Worm (Caenorhabditis elegans) whole organism, late embryonic: Measurements from ENCODE around the gene srh-119.

ENCODE experiments used
- K09A11.1 ChIP-seq: sonication (generic microtip); optimal IDR thresholded peaks from 2 replicates; lab custom pipeline; 2017; ENCODE audit warnings: antibody characterized with exemption, mild to moderate bottlenecking, missing genetic modification characterization, missing compliant biosample characterization; ENCODE audit not compliant: insufficient read depth
- ama-1 ChIP-seq: fragments of 150-350 bp; optimal IDR thresholded peaks from 2 replicates; lab custom pipeline; 2014
- ceh-45 ChIP-seq: fragments of 200-800 bp; sonication (Bioruptor generic); IDR thresholded peaks from 2 replicates; pipeline ENCODE4 v1.3.6; 2022; ENCODE audit warnings: missing genetic modification reagents, missing genetic modification characterization, missing compliant biosample characterization
- gmeb-2 ChIP-seq: sonication (generic microtip); optimal IDR thresholded peaks from 2 replicates; lab custom pipeline; 2016; ENCODE audit warnings: missing genetic modification characterization, inconsistent platforms, missing compliant biosample characterization
- hlh-15 ChIP-seq: sonication (generic microtip); optimal IDR thresholded peaks from 2 replicates; lab custom pipeline; 2016; ENCODE audit warnings: missing genetic modification characterization, missing compliant biosample characterization
- hlh-6 ChIP-seq: sonication (generic microtip); optimal IDR thresholded peaks from 2 replicates; lab custom pipeline; 2016; ENCODE audit warnings: missing genotype, missing genetic modification characterization, missing compliant biosample characterization
- pag-3 ChIP-seq: sonication (generic microtip); optimal IDR thresholded peaks from 2 replicates; lab custom pipeline; 2016; ENCODE audit warnings: missing compliant biosample characterization, missing genetic modification characterization, borderline replicate concordance
- rnt-1 ChIP-seq: sonication (generic microtip); optimal IDR thresholded peaks from 2 replicates; lab custom pipeline; 2016; ENCODE audit warnings: missing genetic modification characterization, missing compliant biosample characterization
- sox-4 ChIP-seq: sonication (generic microtip); optimal IDR thresholded peaks from 2 replicates; lab custom pipeline; 2017; ENCODE audit warnings: mild to moderate bottlenecking, missing genetic modification characterization, inconsistent platforms, missing compliant biosample characterization
- unc-86 ChIP-seq: sonication (generic microtip); optimal IDR thresholded peaks from 2 replicates; lab custom pipeline; 2016; ENCODE audit warnings: missing genetic modification characterization, missing compliant biosample characterization

DNA sequence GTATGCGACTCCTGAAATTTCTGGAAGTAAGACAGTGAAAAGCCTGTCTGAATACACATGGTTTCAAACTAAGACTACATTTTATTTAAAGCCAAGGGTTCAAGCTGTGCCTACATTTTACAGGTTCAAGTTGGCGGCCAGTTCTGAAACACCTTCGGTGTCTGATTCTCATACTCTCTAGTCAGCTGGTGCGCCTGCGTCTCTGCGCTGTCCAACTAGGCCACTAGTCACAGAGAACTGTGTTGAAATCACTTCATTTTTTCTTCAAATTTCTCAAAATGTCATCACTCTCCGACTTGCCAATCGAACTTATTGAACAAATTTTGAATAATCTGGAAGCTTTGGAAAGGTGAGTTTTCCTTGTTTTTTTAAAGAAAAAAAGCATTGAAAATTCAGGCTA, 5.6 kb upstream of the srh-119 start, which contains the start of gene fbxa-90:
- no peak for TF ChIP-seq K09A11.1 (tag; lab: Kevin White, UChicago)
- TF ChIP-seq pag-3, result no peak
- no peak for TF ChIP-seq hlh-15
- no peak for TF ChIP-seq gmeb-2 (tag; lab: Kevin White, UChicago)
- TF ChIP-seq sox-4 (tag; lab: Kevin White, UChicago), result no peak
- TF ChIP-seq ama-1 (lab: Kevin White, UChicago), result no peak
- no peak for TF ChIP-seq ceh-45
- TF ChIP-seq rnt-1, result no peak
- TF ChIP-seq unc-86 (tag; lab: Kevin White, UChicago), result no peak
- TF ChIP-seq hlh-6, result no peak
